Fruit fly (Drosophila melanogaster) S2 (cell line): Measurements from ENCODE around the gene CG3604.

Source experiments
- CG8478 ChIP-seq: fragments of >200 bp; optimal IDR thresholded peaks from 2 replicates; lab custom pipeline; 2018
- CTCF ChIP-seq, 2 experiments: fragments of >200 bp; optimal IDR thresholded peaks; 2 replicates each; lab custom pipeline; 2018

- TF ChIP-seq CTCF (optimal IDR thresholded peaks at IDR 0.05; lab: Kevin White, UChicago) (no peak), CG8478 (lab: Kevin White, UChicago) (no peak)
These were observed 3.9 kb downstream of the CG3604 start, which contains the start of gene Acp24A4 for dm6 chr2L:3693805-3694204.
